Worm (Caenorhabditis elegans) whole organism, young adult: Measurements from ENCODE around the gene C46F11.6.

Source experiments
- C17E4.6 ChIP-seq: fragments of 200-800 bp; sonication (Bioruptor generic); IDR thresholded peaks from 2 replicates; pipeline ENCODE4 v1.3.6; 2022; ENCODE audit warnings: missing genetic modification reagents, missing genetic modification characterization, missing compliant biosample characterization
- F57A8.1 ChIP-seq: fragments of 200-800 bp; sonication (Bioruptor generic); optimal IDR thresholded peaks from 2 replicates; lab custom pipeline; 2018; ENCODE audit warnings: mild to moderate bottlenecking, missing genetic modification characterization, moderate library complexity, missing compliant biosample characterization
- K11D2.4 ChIP-seq: fragments of 200-800 bp; sonication (Bioruptor generic); IDR thresholded peaks from 2 replicates; pipeline ENCODE4 v1.3.6; 2022; ENCODE audit warnings: missing genetic modification reagents, missing genetic modification characterization, missing compliant biosample characterization
- Y56A3A.18 ChIP-seq: fragments of 200-800 bp; sonication (Bioruptor generic); IDR thresholded peaks from 2 replicates; pipeline ENCODE4 v1.3.6; 2022; ENCODE audit warnings: missing genetic modification reagents, missing genetic modification characterization, missing compliant biosample characterization
- attf-3 ChIP-seq: fragments of 200-800 bp; sonication (Bioruptor generic); conservative IDR thresholded peaks from 2 replicates; pipeline ENCODE4 v1.3.6; 2022; ENCODE audit warnings: missing genetic modification reagents, missing genetic modification characterization, missing compliant biosample characterization
- cebp-1 ChIP-seq, 2 experiments: fragments of 200-800 bp in 1 of 2; sonication (Bioruptor generic) in 1 of 2; sonication (generic microtip) in 1 of 2; IDR thresholded peaks in 1 of 2; optimal IDR thresholded peaks in 1 of 2; 2 replicates each; pipeline versions ENCODE4 v1.3.6 to Lab custom; 2017 to 2022; ENCODE audit warnings: missing compliant biosample characterization in 2 of 2, missing genetic modification characterization in 2 of 2, mild to moderate bottlenecking in 1 of 2, missing genetic modification reagents in 1 of 2, moderate library complexity in 1 of 2
- ceh-100 ChIP-seq: fragments of 200-800 bp; sonication (Bioruptor generic); IDR thresholded peaks from 2 replicates; pipeline ENCODE4 v1.3.6; 2022; ENCODE audit warnings: missing genetic modification reagents, missing genetic modification characterization, missing compliant biosample characterization
- ceh-27 ChIP-seq: fragments of 200-800 bp; sonication (Bioruptor generic); optimal IDR thresholded peaks from 2 replicates; lab custom pipeline; 2018; ENCODE audit warnings: mild to moderate bottlenecking, missing genetic modification characterization, moderate library complexity, missing compliant biosample characterization
- ceh-91 ChIP-seq: fragments of 200-800 bp; sonication (Bioruptor generic); IDR thresholded peaks from 2 replicates; pipeline ENCODE4 v1.3.6; 2022; ENCODE audit warnings: missing genetic modification reagents, missing genetic modification characterization, missing compliant biosample characterization
- chd-7 ChIP-seq: sonication (generic microtip); optimal IDR thresholded peaks from 2 replicates; lab custom pipeline; 2016; ENCODE audit warnings: mild to moderate bottlenecking, missing genetic modification characterization, moderate library complexity, missing compliant biosample characterization
- egl-44 ChIP-seq: fragments of 200-800 bp; sonication (Bioruptor generic); IDR thresholded peaks from 2 replicates; pipeline ENCODE4 v1.3.6; 2022; ENCODE audit warnings: missing genetic modification reagents, missing genetic modification characterization, missing compliant biosample characterization
- egrh-3 ChIP-seq: fragments of 200-800 bp; sonication (Bioruptor generic); IDR thresholded peaks from 2 replicates; pipeline ENCODE4 v1.3.6; 2022; ENCODE audit warnings: missing genetic modification reagents, missing genetic modification characterization, missing compliant biosample characterization
- ets-4 ChIP-seq: fragments of 200-800 bp; sonication (Bioruptor generic); optimal IDR thresholded peaks from 2 replicates; lab custom pipeline; 2018; ENCODE audit warnings: mild to moderate bottlenecking, missing genetic modification characterization, missing compliant biosample characterization
- fkh-3 ChIP-seq: sonication (generic microtip); optimal IDR thresholded peaks from 2 replicates; lab custom pipeline; 2016; ENCODE audit warnings: mild to moderate bottlenecking, missing genetic modification characterization, missing compliant biosample characterization
- hmg-1.2 ChIP-seq: fragments of 200-800 bp; sonication (Bioruptor generic); IDR thresholded peaks from 2 replicates; pipeline ENCODE4 v1.3.6; 2022; ENCODE audit warnings: missing genetic modification reagents, missing genetic modification characterization, missing compliant biosample characterization
- hmg-20 ChIP-seq: fragments of 200-800 bp; sonication (Bioruptor generic); IDR thresholded peaks from 2 replicates; pipeline ENCODE4 v1.3.6; 2022; ENCODE audit warnings: missing genetic modification reagents, missing genetic modification characterization, missing compliant biosample characterization
- hsf-1 ChIP-seq: fragments of 200-800 bp; sonication (Bioruptor generic); IDR thresholded peaks from 2 replicates; pipeline ENCODE4 v1.3.6; 2022; ENCODE audit warnings: missing genetic modification reagents, missing genetic modification characterization, missing compliant biosample characterization
- let-526 ChIP-seq: fragments of 200-800 bp; sonication (Bioruptor generic); IDR thresholded peaks from 2 replicates; pipeline ENCODE4 v1.3.6; 2022; ENCODE audit warnings: missing genetic modification reagents, missing genetic modification characterization, missing compliant biosample characterization
- let-607 ChIP-seq, 2 experiments: fragments of 200-800 bp in 1 of 2; sonication (Bioruptor generic) in 1 of 2; sonication (generic microtip) in 1 of 2; optimal IDR thresholded peaks; 2 replicates each; lab custom pipeline; 2016 to 2018; ENCODE audit warnings: mild to moderate bottlenecking in 2 of 2, missing compliant biosample characterization in 2 of 2, missing genetic modification characterization in 2 of 2, moderate library complexity in 2 of 2, missing genotype in 1 of 2
- lin-26 ChIP-seq: fragments of 200-800 bp; sonication (Bioruptor generic); IDR thresholded peaks from 2 replicates; pipeline ENCODE4 v1.3.6; 2022; ENCODE audit warnings: missing genetic modification reagents, missing genetic modification characterization, missing compliant biosample characterization
- lin-35 ChIP-seq, 3 experiments: fragments of 150-350 bp in 2 of 3; sonication (generic microtip) in 1 of 3; optimal IDR thresholded peaks; 2 replicates each; lab custom pipeline; 2014 to 2018; ENCODE audit warnings: missing biosample characterization in 3 of 3, missing genetic modification characterization in 3 of 3, missing genetic modification reagents in 3 of 3
- lin-40 ChIP-seq: sonication (generic microtip); optimal IDR thresholded peaks from 2 replicates; lab custom pipeline; 2016; ENCODE audit warnings: missing genetic modification characterization, mild to moderate bottlenecking, missing compliant biosample characterization, missing genotype, missing genetic modification reagents
- lir-1 ChIP-seq: fragments of 200-800 bp; sonication (Bioruptor generic); conservative IDR thresholded peaks from 2 replicates; pipeline ENCODE4 v1.3.6; 2022; ENCODE audit warnings: missing genetic modification reagents, missing genetic modification characterization, missing compliant biosample characterization
- lsy-27 ChIP-seq: sonication (generic microtip); optimal IDR thresholded peaks from 2 replicates; lab custom pipeline; 2017; ENCODE audit warnings: missing genetic modification characterization, mild to moderate bottlenecking, missing compliant biosample characterization, antibody characterized with exemption, missing genotype, borderline replicate concordance; ENCODE audit not compliant: insufficient read depth
- mcd-1 ChIP-seq: fragments of 200-800 bp; sonication (Bioruptor generic); IDR thresholded peaks from 2 replicates; pipeline ENCODE4 v1.3.6; 2022; ENCODE audit warnings: missing genetic modification reagents, missing genetic modification characterization, missing compliant biosample characterization
- nfyb-1 ChIP-seq: fragments of 200-800 bp; sonication (Bioruptor generic); IDR thresholded peaks from 2 replicates; pipeline ENCODE4 v1.3.6; 2022; ENCODE audit warnings: missing genetic modification reagents, missing genetic modification characterization, missing compliant biosample characterization
- nhr-27 ChIP-seq: fragments of 200-800 bp; sonication (Bioruptor generic); optimal IDR thresholded peaks from 2 replicates; lab custom pipeline; 2018; ENCODE audit warnings: mild to moderate bottlenecking, missing genetic modification characterization, moderate library complexity, missing compliant biosample characterization
- snpc-1.1 ChIP-seq: sonication (generic microtip); optimal IDR thresholded peaks from 2 replicates; lab custom pipeline; 2017; ENCODE audit warnings: missing genetic modification characterization, mild to moderate bottlenecking, missing compliant biosample characterization, antibody characterized with exemption, moderate library complexity, missing genotype, missing genetic modification reagents; ENCODE audit not compliant: insufficient read depth
- sptf-2 ChIP-seq: fragments of 200-800 bp; sonication (Bioruptor generic); optimal IDR thresholded peaks from 2 replicates; lab custom pipeline; 2018; ENCODE audit warnings: mild to moderate bottlenecking, missing genetic modification characterization, missing compliant biosample characterization
- xnd-1 ChIP-seq: sonication (generic microtip); optimal IDR thresholded peaks from 2 replicates; lab custom pipeline; 2016; ENCODE audit warnings: missing genotype, missing genetic modification reagents, missing genetic modification characterization, missing compliant biosample characterization
- zim-3 ChIP-seq: sonication (generic microtip); optimal IDR thresholded peaks from 2 replicates; lab custom pipeline; 2017; ENCODE audit warnings: mild to moderate bottlenecking, missing genetic modification characterization, moderate library complexity, missing compliant biosample characterization
- ztf-18 ChIP-seq: sonication (generic microtip); optimal IDR thresholded peaks from 2 replicates; lab custom pipeline; 2016; ENCODE audit warnings: missing genotype, mild to moderate bottlenecking, missing genetic modification characterization, missing compliant biosample characterization
- ztf-26 ChIP-seq: sonication (generic microtip); optimal IDR thresholded peaks from 2 replicates; lab custom pipeline; 2017; ENCODE audit warnings: missing genetic modification characterization, missing compliant biosample characterization

Gene C46F11.6

ce11 chrIII:3699275-3699674, 29.0 kb upstream of the C46F11.6 start, which contains the start of gene cyn-9 (continued):
- TF ChIP-seq xnd-1 (tag; lab: Kevin White, UChicago): no peak
- TF ChIP-seq cebp-1 (GFP tag; IDR thresholded peaks at IDR 0.05; lab: Robert Waterston, UW): no peak
- peak; percentile 3 for TF ChIP-seq cebp-1 (tag; optimal IDR thresholded peaks at IDR 0.05; lab: Kevin White, UChicago)
- TF ChIP-seq, all 124 proteins: peak for 8

ce11 chrIII:3698366-3698765, 28.1 kb upstream of the C46F11.6 start:
- TF ChIP-seq chd-7 (no peak), C17E4.6 (GFP tag; lab: Robert Waterston, UW) (no peak), egl-44 (no peak), ztf-26 (tag; lab: Kevin White, UChicago) (no peak), ceh-27 (no peak), nhr-27 (tag; lab: Kevin White, UChicago) (no peak), sptf-2 (no peak), lin-26 (GFP tag; lab: Robert Waterston, UW) (no peak), lsy-27 (tag; lab: Kevin White, UChicago) (no peak), let-526 (GFP tag; lab: Robert Waterston, UW) (no peak), lin-35 (GFP tag; optimal IDR thresholded peaks at IDR 0.05; lab: Kevin White, UChicago) (no peak), attf-3 (GFP tag; lab: Robert Waterston, UW) (no peak), fkh-3 (tag; lab: Kevin White, UChicago) (no peak), zim-3 (tag; lab: Kevin White, UChicago) (no peak), snpc-1.1 (tag; lab: Kevin White, UChicago) (no peak), hmg-20 (GFP tag; lab: Robert Waterston, UW) (no peak), F57A8.1 (GFP tag; lab: Kevin White, UChicago) (no peak), ets-4 (GFP tag; lab: Kevin White, UChicago) (no peak)

ce11 chrIII:3697181-3697580, 26.9 kb upstream of the C46F11.6 start:
- peak; percentile 41 for TF ChIP-seq hmg-1.2 (GFP tag; lab: Robert Waterston, UW)
- peak; percentile 58 for TF ChIP-seq ztf-18
- peak; percentile 90 for TF ChIP-seq hsf-1 (GFP tag; lab: Robert Waterston, UW)
- peak; percentile 72 for TF ChIP-seq mcd-1 (GFP tag; lab: Robert Waterston, UW)

ce11 chrIII:3695398-3695797, 25.2 kb upstream of the C46F11.6 start:
- TF ChIP-seq attf-3 (GFP tag; lab: Robert Waterston, UW): 0 out of 2 replicates have a peak, but pooled peaks have one; percentile 31
- TF ChIP-seq C17E4.6 (GFP tag; lab: Robert Waterston, UW): peak; percentile 55; the same call in 1 of the 2 replicates
- TF ChIP-seq egrh-3 (GFP tag; lab: Robert Waterston, UW): peak; percentile 50; the same call in 1 of the 2 replicates
- peak; percentile 93 for TF ChIP-seq hmg-1.2 (GFP tag; lab: Robert Waterston, UW)
- TF ChIP-seq ztf-18: peak; percentile 88
- TF ChIP-seq lin-40 (tag; lab: Kevin White, UChicago): peak; percentile 31
- 0 out of 2 replicates have a peak, but pooled peaks have one; percentile 27 for TF ChIP-seq lir-1 (GFP tag; lab: Robert Waterston, UW)
- TF ChIP-seq let-607 (tag; optimal IDR thresholded peaks at IDR 0.05; lab: Kevin White, UChicago): peak in 1 of 2 experiments; percentile 46
- TF ChIP-seq K11D2.4: peak; percentile 81
- peak; percentile 50; the same call in 1 of the 2 replicates for TF ChIP-seq ceh-91 (GFP tag; lab: Robert Waterston, UW)
- TF ChIP-seq ceh-100 (GFP tag; lab: Robert Waterston, UW): peak; percentile 62
- TF ChIP-seq mcd-1 (GFP tag; lab: Robert Waterston, UW): peak; percentile 92
- peak; percentile 78 for TF ChIP-seq nfyb-1 (GFP tag; lab: Robert Waterston, UW)
- 0 out of 2 replicates have a peak, but pooled peaks have one; percentile 28 for TF ChIP-seq Y56A3A.18
